Fruit fly (Drosophila melanogaster): ENCODE data around the gene CG2116.

CG2116 gene

dm6 chrX:8142067-8142462 is 12.5 kb downstream of the CG2116 start, which contains the start of gene Smox (continued):
- TF ChIP-seq ash1 (GFP tag; optimal IDR thresholded peaks at IDR 0.05) (no peak), CG4617 (GFP tag; optimal IDR thresholded peaks at IDR 0.05; ENCODE audit: borderline replicate concordance) (peak; percentile 75), yki (optimal IDR thresholded peaks at IDR 0.05) (no peak), CG13424 (tag; optimal IDR thresholded peaks at IDR 0.05) (no peak), row (GFP tag; IDR thresholded peaks at IDR 0.05) (0 out of 3 replicates have a peak, but pooled peaks have one; percentile 36), CG4360 (GFP tag; IDR thresholded peaks at IDR 0.05) (no peak), gt (GFP tag; IDR thresholded peaks at IDR 0.05) (no peak), CG9437 (GFP tag; optimal IDR thresholded peaks at IDR 0.05) (no peak), CG3281 (GFP tag; optimal IDR thresholded peaks at IDR 0.05) (no peak), Poxn (GFP tag; IDR thresholded peaks at IDR 0.05) (no peak), CG1832 (GFP tag; optimal IDR thresholded peaks at IDR 0.05) (no peak), Trl (optimal IDR thresholded peaks at IDR 0.05) (no peak), Trl (GFP tag; optimal IDR thresholded peaks at IDR 0.05) (no peak), CG18262 (tag; optimal IDR thresholded peaks at IDR 0.05) (no peak), CG16779 (GFP tag; IDR thresholded peaks at IDR 0.05) (no peak), z (GFP tag; IDR thresholded peaks at IDR 0.05) (no peak), D19A (tag; optimal IDR thresholded peaks at IDR 0.05) (no peak), NC2β (GFP tag; optimal IDR thresholded peaks at IDR 0.05) (no peak), Gug (GFP tag; IDR thresholded peaks at IDR 0.05) (no peak), CG17186 (GFP tag; optimal IDR thresholded peaks at IDR 0.05) (no peak), Eip74EF (GFP tag; optimal IDR thresholded peaks at IDR 0.05) (no peak), eyg (GFP tag; optimal IDR thresholded peaks at IDR 0.05) (no peak), CG13287 (GFP tag; IDR thresholded peaks at IDR 0.05; ENCODE audit: partially characterized antibody) (peak; percentile 37), CG12219 (GFP tag; optimal IDR thresholded peaks at IDR 0.05) (no peak), schlank (tag; optimal IDR thresholded peaks at IDR 0.05) (no peak), Usf (GFP tag; optimal IDR thresholded peaks at IDR 0.05) (no peak), fru (optimal IDR thresholded peaks at IDR 0.05) (no peak), Deaf1 (tag; optimal IDR thresholded peaks at IDR 0.05) (no peak), Meics (GFP tag; optimal IDR thresholded peaks at IDR 0.05) (no peak), CG30403 (GFP tag; optimal IDR thresholded peaks at IDR 0.05) (no peak), CG9876 (GFP tag; optimal IDR thresholded peaks at IDR 0.05) (no peak), CG6813 (GFP tag; optimal IDR thresholded peaks at IDR 0.05) (no peak), oc (tag; optimal IDR thresholded peaks at IDR 0.05) (no peak), nerfin-1 (tag; optimal IDR thresholded peaks at IDR 0.05) (no peak), ci (GFP tag; IDR thresholded peaks at IDR 0.05) (no peak), CG13775 (GFP tag; optimal IDR thresholded peaks at IDR 0.05) (no peak), ftz-f1 (GFP tag; optimal IDR thresholded peaks at IDR 0.05) (no peak), Spps (tag; optimal IDR thresholded peaks at IDR 0.05) (no peak), CG7839 (tag; optimal IDR thresholded peaks at IDR 0.05) (no peak), Ada2b (GFP tag; IDR thresholded peaks at IDR 0.05) (no peak), zen (tag; optimal IDR thresholded peaks at IDR 0.05) (peak; percentile 17), CG3407 (GFP tag; optimal IDR thresholded peaks at IDR 0.05) (no peak), Asciz (GFP tag; optimal IDR thresholded peaks at IDR 0.05) (no peak), tgo (GFP tag; IDR thresholded peaks at IDR 0.05) (no peak), CG6683 (GFP tag; optimal IDR thresholded peaks at IDR 0.05) (no peak), Adf1 (GFP tag; IDR thresholded peaks at IDR 0.05) (no peak), CG30431 (GFP tag; optimal IDR thresholded peaks at IDR 0.05) (no peak), CG2120 (GFP tag; optimal IDR thresholded peaks at IDR 0.05) (no peak), CG1603 (tag; optimal IDR thresholded peaks at IDR 0.05) (peak; percentile 65), gsb (GFP tag; IDR thresholded peaks at IDR 0.05) (no peak), HmgZ (tag; optimal IDR thresholded peaks at IDR 0.05) (no peak), Bteb2 (GFP tag; optimal IDR thresholded peaks at IDR 0.05) (no peak), tap (tag; optimal IDR thresholded peaks at IDR 0.05) (no peak)
